Fruit fly (Drosophila melanogaster) whole organism, adult: ENCODE data around the gene CtBP.

ENCODE experiments used
- CG11617 ChIP-seq: fragments of 200-800 bp; sonication (Bioruptor generic); optimal IDR thresholded peaks from 2 replicates; lab custom pipeline; 2017; ENCODE audit warnings: mild to moderate bottlenecking, missing biosample characterization, missing genetic modification reagents, missing genetic modification characterization
- CG12768 ChIP-seq: fragments of 200-800 bp; sonication (Bioruptor generic); optimal IDR thresholded peaks from 2 replicates; lab custom pipeline; 2017; ENCODE audit warnings: missing biosample characterization, missing genetic modification characterization, mild to moderate bottlenecking, moderate library complexity, missing genetic modification reagents
- CG14711 ChIP-seq: fragments of 200-800 bp; sonication (Bioruptor generic); optimal IDR thresholded peaks from 2 replicates; lab custom pipeline; 2018; ENCODE audit warnings: missing biosample characterization, mild to moderate bottlenecking, missing genetic modification characterization, moderate library complexity
- CG5204 ChIP-seq: fragments of 200-800 bp; sonication (Bioruptor generic); optimal IDR thresholded peaks from 2 replicates; lab custom pipeline; 2016; ENCODE audit warnings: missing biosample characterization, missing genetic modification characterization
- CG7045 ChIP-seq: fragments of 200-800 bp; sonication (Bioruptor generic); optimal IDR thresholded peaks from 2 replicates; lab custom pipeline; 2017; ENCODE audit warnings: missing biosample characterization, mild to moderate bottlenecking, missing genetic modification characterization
- CG7101 ChIP-seq: fragments of 200-800 bp; sonication (Bioruptor generic); optimal IDR thresholded peaks from 2 replicates; lab custom pipeline; 2018; ENCODE audit warnings: missing biosample characterization, mild to moderate bottlenecking, missing genetic modification characterization, moderate library complexity
- Clk ChIP-seq: fragments of 200-800 bp; sonication (Bioruptor generic); optimal IDR thresholded peaks from 2 replicates; lab custom pipeline; 2017; ENCODE audit warnings: missing biosample characterization, missing genetic modification characterization
- Crg-1 ChIP-seq: fragments of 200-800 bp; sonication (Bioruptor generic); optimal IDR thresholded peaks from 2 replicates; lab custom pipeline; 2016; ENCODE audit warnings: missing biosample characterization, missing genetic modification characterization
- Mnt ChIP-seq: fragments of 200-800 bp; sonication (Bioruptor generic); optimal IDR thresholded peaks from 2 replicates; lab custom pipeline; 2016; ENCODE audit warnings: missing biosample characterization, mild to moderate bottlenecking, missing genetic modification characterization
- bab1 ChIP-seq: fragments of 200-800 bp; sonication (Bioruptor generic); optimal IDR thresholded peaks from 3 replicates; lab custom pipeline; 2019; ENCODE audit warnings: missing biosample characterization, mild to moderate bottlenecking, missing genetic modification characterization, moderate library complexity
- cic ChIP-seq: fragments of 200-800 bp; sonication (Bioruptor generic); optimal IDR thresholded peaks from 2 replicates; lab custom pipeline; 2017; ENCODE audit warnings: missing biosample characterization, mild to moderate bottlenecking, missing genetic modification characterization, moderate library complexity
- kay ChIP-seq: fragments of 200-800 bp; sonication (Bioruptor generic); peaks from one replicate; lab custom pipeline; 2016; ENCODE audit warnings: missing biosample characterization, missing genetic modification characterization, borderline replicate concordance
- ovo ChIP-seq: fragments of 200-800 bp; sonication (Bioruptor generic); optimal IDR thresholded peaks from 2 replicates; lab custom pipeline; 2016; ENCODE audit warnings: missing biosample characterization, missing genetic modification characterization
- toe ChIP-seq: fragments of 200-800 bp; sonication (Bioruptor generic); optimal IDR thresholded peaks from 2 replicates; lab custom pipeline; 2016; ENCODE audit warnings: missing biosample characterization, missing genetic modification characterization

CtBP gene

DNA sequence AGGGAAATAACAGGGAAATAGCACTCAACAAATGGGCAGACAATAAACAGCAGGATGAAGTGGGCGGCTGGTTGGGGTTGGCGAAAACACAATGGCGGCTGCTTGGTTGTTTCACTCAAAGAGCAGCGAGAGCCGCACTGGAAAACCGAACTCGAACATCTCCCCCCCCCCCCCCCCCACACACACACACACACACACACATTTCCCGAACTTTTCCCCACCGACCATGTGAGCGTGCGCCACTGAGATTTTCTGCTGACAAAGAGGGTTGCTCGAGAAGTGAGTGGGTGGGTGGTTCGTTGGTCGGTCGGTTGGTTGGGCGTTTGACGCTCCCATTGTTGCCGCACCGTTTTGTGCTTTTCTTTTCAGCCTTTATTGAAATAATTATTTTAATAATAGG lies 61.7 kb downstream of the CtBP start:
- TF ChIP-seq Mnt (GFP tag; lab: Kevin White, UChicago) (no peak), bab1 (GFP tag; lab: Kevin White, UChicago) (no peak), ovo (GFP tag; lab: Kevin White, UChicago) (no peak), CG14711 (tag; lab: Kevin White, UChicago) (no peak), CG11617 (GFP tag; lab: Kevin White, UChicago) (no peak), cic (GFP tag; lab: Kevin White, UChicago) (no peak), CG7101 (tag; lab: Kevin White, UChicago) (no peak)

DNA sequence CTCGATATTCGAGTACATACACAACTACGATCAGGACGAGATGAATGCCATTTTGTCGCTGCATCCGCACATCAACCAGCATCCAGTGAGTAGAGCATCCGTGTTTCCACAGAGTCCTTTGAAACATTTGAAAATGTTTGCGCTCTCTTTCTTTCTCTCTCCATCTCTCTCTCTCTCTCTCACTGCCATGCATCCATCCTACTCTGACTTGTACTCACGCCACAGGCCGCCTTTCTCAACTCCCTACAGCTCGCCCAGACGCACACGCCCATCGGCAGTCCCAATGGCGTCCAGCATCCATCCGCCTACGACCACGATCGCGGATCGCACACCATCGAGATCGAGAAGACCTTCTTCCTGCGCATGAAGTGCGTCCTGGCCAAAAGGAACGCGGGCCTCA lies 63.1 kb downstream of the CtBP start:
- TF ChIP-seq ovo (GFP tag; lab: Kevin White, UChicago) (no peak), CG7045 (GFP tag; lab: Kevin White, UChicago) (no peak), Clk (GFP tag; lab: Kevin White, UChicago) (no peak), toe (GFP tag; lab: Kevin White, UChicago) (no peak), Crg-1 (no peak), CG5204 (GFP tag; lab: Kevin White, UChicago) (no peak), Mnt (GFP tag; lab: Kevin White, UChicago) (no peak), kay (GFP tag; lab: Kevin White, UChicago) (no peak), bab1 (GFP tag; lab: Kevin White, UChicago) (no peak)

DNA sequence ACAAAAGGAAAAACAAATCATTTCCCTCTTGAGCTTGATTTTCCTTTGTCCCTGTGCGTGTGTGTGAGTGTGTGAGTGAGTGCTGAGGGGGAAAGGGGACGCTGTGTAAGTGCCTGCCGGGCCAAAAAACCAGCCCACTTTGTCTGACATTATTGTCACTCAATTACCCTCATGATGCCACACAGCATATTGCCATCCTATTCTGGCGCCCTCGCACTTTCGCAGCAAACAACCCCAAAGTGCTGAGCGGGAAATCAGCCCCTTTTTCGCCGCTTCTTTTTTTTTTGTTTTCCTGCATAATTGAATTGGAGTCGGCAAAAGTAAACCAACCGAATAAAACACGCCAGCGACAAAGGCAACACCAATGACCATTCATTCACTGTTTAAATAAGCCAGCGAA lies 64.3 kb downstream of the CtBP start:
- no peak for TF ChIP-seq Mnt (GFP tag; lab: Kevin White, UChicago)
- TF ChIP-seq CG7045 (GFP tag; lab: Kevin White, UChicago), result no peak
- TF ChIP-seq CG12768 (GFP tag; lab: Kevin White, UChicago), result no peak
